Worm (Caenorhabditis elegans): ENCODE data around the gene ztf-18.

- TF ChIP-seq unc-62 (GFP tag; optimal IDR thresholded peaks at IDR 0.05), result no peak
- TF ChIP-seq F39B2.1 (GFP tag; IDR thresholded peaks at IDR 0.05), result no peak
- no peak for TF ChIP-seq hlh-26 (GFP tag; conservative IDR thresholded peaks at IDR 0.05)
- TF ChIP-seq dox-1 (GFP tag; IDR thresholded peaks at IDR 0.05), result no peak
- TF ChIP-seq snpc-4 (GFP tag; optimal IDR thresholded peaks at IDR 0.05), result no peak
- TF ChIP-seq snpc-4 (tag; optimal IDR thresholded peaks at IDR 0.05), result no peak
- TF ChIP-seq pha-4 (tag; optimal IDR thresholded peaks at IDR 0.05), result no peak
- TF ChIP-seq lin-35 (GFP tag; optimal IDR thresholded peaks at IDR 0.05), result no peak
- TF ChIP-seq lsy-27 (tag; optimal IDR thresholded peaks at IDR 0.05; ENCODE audit: borderline replicate concordance, insufficient read depth), result no peak
- TF ChIP-seq hrde-1 (tag; optimal IDR thresholded peaks at IDR 0.05; ENCODE audit: borderline replicate concordance), result no peak
- TF ChIP-seq ccch-3 (GFP tag; optimal IDR thresholded peaks at IDR 0.05), result no peak
- TF ChIP-seq ama-1 (optimal IDR thresholded peaks at IDR 0.05), result no peak
- TF ChIP-seq ama-1 (GFP tag; optimal IDR thresholded peaks at IDR 0.05), result no peak
- TF ChIP-seq bed-2 (GFP tag; IDR thresholded peaks at IDR 0.05), result no peak
- TF ChIP-seq nfya-1 (tag; optimal IDR thresholded peaks at IDR 0.05; ENCODE audit: borderline replicate concordance, insufficient read depth), result no peak
Measured at ce11 chrIII:859898-860297, 35.6 kb downstream of the ztf-18 start, which contains the start of gene exos-4.2.

Measured in whole organism, young adult.